Fruit fly (Drosophila melanogaster): Measurements from ENCODE around the gene armi.

armi gene

DNA sequence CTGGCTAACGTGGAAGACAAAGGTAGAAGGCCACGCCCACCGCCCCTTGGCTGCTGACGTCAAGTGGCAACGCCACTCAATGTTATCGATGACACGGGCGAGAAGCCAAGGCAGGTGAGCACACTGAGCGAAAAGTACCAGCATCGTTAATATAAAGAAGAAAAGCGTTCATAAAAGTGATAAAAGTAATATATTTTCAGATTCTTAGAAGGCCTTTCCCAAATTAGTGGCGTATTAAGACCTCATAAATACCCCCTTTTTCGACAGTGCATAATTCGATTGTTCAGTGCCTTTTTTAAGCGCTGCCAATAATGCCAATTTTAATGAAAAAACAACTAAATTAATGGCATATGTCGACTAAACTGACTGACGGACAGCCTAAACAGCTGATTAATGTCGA lies 11.4 kb upstream of the armi start (continued):
- TF ChIP-seq CG6792 (GFP tag; optimal IDR thresholded peaks at IDR 0.05) (peak; percentile 13), spab (GFP tag; optimal IDR thresholded peaks at IDR 0.05) (no peak), Hr4 (GFP tag; optimal IDR thresholded peaks at IDR 0.05) (peak; percentile 44), CG31627 (GFP tag; optimal IDR thresholded peaks at IDR 0.05) (peak; percentile 71), dsx (GFP tag; optimal IDR thresholded peaks at IDR 0.05; ENCODE audit: poor library complexity, severe bottlenecking) (no peak), acj6 (GFP tag; optimal IDR thresholded peaks at IDR 0.05) (peak; percentile 42), Ets21C (GFP tag; optimal IDR thresholded peaks at IDR 0.05) (peak; percentile 50), esn (GFP tag; optimal IDR thresholded peaks at IDR 0.05) (peak; percentile 70), Eip75B (GFP tag; optimal IDR thresholded peaks at IDR 0.05) (no peak), Smox (GFP tag; optimal IDR thresholded peaks at IDR 0.05) (peak; percentile 58), Hr39 (GFP tag; optimal IDR thresholded peaks at IDR 0.05) (peak; percentile 73), CG3032 (tag; optimal IDR thresholded peaks at IDR 0.05) (no peak), Blimp-1 (GFP tag; optimal IDR thresholded peaks at IDR 0.05) (no peak), Met (GFP tag; optimal IDR thresholded peaks at IDR 0.05) (peak; percentile 67), ss (GFP tag; optimal IDR thresholded peaks at IDR 0.05) (no peak), CG7368 (GFP tag; optimal IDR thresholded peaks at IDR 0.05) (no peak), pdm3 (GFP tag; optimal IDR thresholded peaks at IDR 0.05) (peak; percentile 48), CG11294 (GFP tag; IDR thresholded peaks at IDR 0.05) (no peak), CG32006 (GFP tag; optimal IDR thresholded peaks at IDR 0.05) (peak; percentile 21), net (GFP tag; optimal IDR thresholded peaks at IDR 0.05) (no peak), dac (GFP tag; optimal IDR thresholded peaks at IDR 0.05) (no peak), fd85E (GFP tag; optimal IDR thresholded peaks at IDR 0.05) (no peak), topi (GFP tag; optimal IDR thresholded peaks at IDR 0.05) (peak; percentile 11), CG6276 (GFP tag; optimal IDR thresholded peaks at IDR 0.05) (no peak), CG3919 (GFP tag; optimal IDR thresholded peaks at IDR 0.05) (no peak), Eip93F (GFP tag; optimal IDR thresholded peaks at IDR 0.05) (no peak), CG9139 (GFP tag; optimal IDR thresholded peaks at IDR 0.05) (no peak), svp (GFP tag) (peak; percentile 85), CG34406 (GFP tag; optimal IDR thresholded peaks at IDR 0.05) (no peak), Ets96B (tag; optimal IDR thresholded peaks at IDR 0.05) (no peak), CG10669 (GFP tag; optimal IDR thresholded peaks at IDR 0.05) (no peak), CG4318 (GFP tag; optimal IDR thresholded peaks at IDR 0.05) (no peak), Sox14 (GFP tag; optimal IDR thresholded peaks at IDR 0.05) (peak; percentile 54)

- TF ChIP-seq CG11294 (GFP tag; IDR thresholded peaks at IDR 0.05) (no peak), pdm3 (GFP tag; optimal IDR thresholded peaks at IDR 0.05) (peak; percentile 73), CG1621 (tag; optimal IDR thresholded peaks at IDR 0.05) (no peak), Eip75B (GFP tag; optimal IDR thresholded peaks at IDR 0.05) (peak; percentile 33), spab (GFP tag; optimal IDR thresholded peaks at IDR 0.05) (no peak), CG16779 (tag; optimal IDR thresholded peaks at IDR 0.05) (no peak), dac (GFP tag; optimal IDR thresholded peaks at IDR 0.05) (no peak), fkh (GFP tag; optimal IDR thresholded peaks at IDR 0.05) (no peak), Sox102F (GFP tag; optimal IDR thresholded peaks at IDR 0.05) (peak; percentile 89), Hr38 (GFP tag; optimal IDR thresholded peaks at IDR 0.05) (no peak), OdsH (GFP tag; optimal IDR thresholded peaks at IDR 0.05) (peak; percentile 63), cyc (GFP tag; optimal IDR thresholded peaks at IDR 0.05) (peak; percentile 20), CG6808 (GFP tag; optimal IDR thresholded peaks at IDR 0.05) (no peak), Lpt (GFP tag; optimal IDR thresholded peaks at IDR 0.05) (no peak), net (GFP tag; optimal IDR thresholded peaks at IDR 0.05) (peak; percentile 30), CG34406 (GFP tag; optimal IDR thresholded peaks at IDR 0.05) (peak; percentile 75), topi (GFP tag; optimal IDR thresholded peaks at IDR 0.05) (peak; percentile 57), Gug (GFP tag; IDR thresholded peaks at IDR 0.05) (no peak), Ets21C (GFP tag; optimal IDR thresholded peaks at IDR 0.05) (no peak), dsx (GFP tag; optimal IDR thresholded peaks at IDR 0.05; ENCODE audit: poor library complexity, severe bottlenecking) (peak; percentile 27), CG10631 (GFP tag; optimal IDR thresholded peaks at IDR 0.05) (no peak), fd59A (GFP tag; optimal IDR thresholded peaks at IDR 0.05) (no peak), CG32006 (GFP tag; optimal IDR thresholded peaks at IDR 0.05) (peak; percentile 8), salr (GFP tag; optimal IDR thresholded peaks at IDR 0.05) (peak in 1 of 2 experiments; percentile 10), CG31627 (GFP tag; optimal IDR thresholded peaks at IDR 0.05) (peak; percentile 77), fd85E (GFP tag; optimal IDR thresholded peaks at IDR 0.05) (no peak), svp (GFP tag) (no peak), esn (GFP tag; optimal IDR thresholded peaks at IDR 0.05) (peak; percentile 82), CG8319 (GFP tag; optimal IDR thresholded peaks at IDR 0.05) (no peak), CG6163 (GFP tag; IDR thresholded peaks at IDR 0.05) (no peak), vri (GFP tag; optimal IDR thresholded peaks at IDR 0.05) (peak; percentile 71), CG6792 (GFP tag; optimal IDR thresholded peaks at IDR 0.05) (peak; percentile 61), acj6 (GFP tag; optimal IDR thresholded peaks at IDR 0.05) (peak; percentile 74)
Observed at dm6 chr3L:3450410-3450809, 10.7 kb upstream of the armi start.
